Worm (Caenorhabditis elegans) whole organism, L4 larva: ENCODE measurements around the gene srsx-3.

Source experiments
- F44E2.7 ChIP-seq: fragments of 200-800 bp; sonication (Bioruptor generic); IDR thresholded peaks from 2 replicates; pipeline ENCODE4 v2.1.2; 2022; ENCODE audit warnings: missing genetic modification characterization, missing compliant biosample characterization
- R02D3.7 ChIP-seq: fragments of 150-350 bp; sonication (generic microtip); optimal IDR thresholded peaks from 3 replicates; lab custom pipeline; 2014; ENCODE audit warnings: missing biosample characterization, missing genetic modification characterization
- T20F7.1 ChIP-seq: fragments of 200-800 bp; sonication (Bioruptor generic); optimal IDR thresholded peaks from 2 replicates; lab custom pipeline; 2018; ENCODE audit warnings: mild to moderate bottlenecking, missing genetic modification characterization, missing compliant biosample characterization
- attf-4 ChIP-seq: sonication (generic microtip); optimal IDR thresholded peaks from 3 replicates; lab custom pipeline; 2017; ENCODE audit warnings: missing biosample characterization, missing genetic modification characterization
- daf-12 ChIP-seq: fragments of 150-350 bp; optimal IDR thresholded peaks from 2 replicates; lab custom pipeline; 2014; ENCODE audit warnings: missing biosample characterization, missing genetic modification reagents, missing genetic modification characterization
- dpl-1 ChIP-seq: fragments of 150-350 bp; optimal IDR thresholded peaks from 2 replicates; lab custom pipeline; 2014; ENCODE audit warnings: missing biosample characterization, missing genetic modification reagents, missing genetic modification characterization
- lin-15B ChIP-seq: fragments of 150-350 bp; sonication (generic microtip); optimal IDR thresholded peaks from 3 replicates; lab custom pipeline; 2014; ENCODE audit warnings: missing biosample characterization, missing genetic modification characterization
- lin-39 ChIP-seq: fragments of 150-350 bp; optimal IDR thresholded peaks from 2 replicates; lab custom pipeline; 2014; ENCODE audit warnings: missing biosample characterization, missing genetic modification reagents, missing genetic modification characterization
- skn-1 ChIP-seq: fragments of 150-350 bp; optimal IDR thresholded peaks from 2 replicates; lab custom pipeline; 2014; ENCODE audit warnings: missing biosample characterization, missing genetic modification characterization
- spr-1 ChIP-seq: sonication (generic microtip); optimal IDR thresholded peaks from 2 replicates; lab custom pipeline; 2016; ENCODE audit warnings: mild to moderate bottlenecking, missing genetic modification characterization, missing compliant biosample characterization
- unc-62 ChIP-seq, 3 experiments: fragments of 150-350 bp in 1 of 3; sonication (generic microtip); optimal IDR thresholded peaks in 2 of 3; peaks in 1 of 3; 1 replicate in 1 of 3; 2 replicates in 2 of 3; lab custom pipeline; 2014 to 2017; ENCODE audit warnings: missing biosample characterization in 3 of 3, missing genetic modification characterization in 3 of 3, missing genetic modification reagents in 3 of 3, missing genotype in 1 of 3
- zag-1 ChIP-seq: fragments of 150-350 bp; optimal IDR thresholded peaks from 2 replicates; lab custom pipeline; 2014; ENCODE audit warnings: missing biosample characterization, missing genetic modification characterization

ce11 chrV:7956218-7956617 lies 19.2 kb upstream of the srsx-3 start, which contains the start of gene pals-34:
- TF ChIP-seq lin-39 (tag; lab: Kevin White, UChicago): no peak
- TF ChIP-seq lin-15B (tag; lab: Kevin White, UChicago): no peak
- TF ChIP-seq daf-12 (tag; lab: Kevin White, UChicago): no peak
- no peak for TF ChIP-seq spr-1
- no peak for TF ChIP-seq F44E2.7 (GFP tag; lab: Robert Waterston, UW)
- no peak for TF ChIP-seq unc-62 (GFP tag; optimal IDR thresholded peaks at IDR 0.05 in 1 of 2; lab: Kevin White, UChicago)
- TF ChIP-seq unc-62 (tag; optimal IDR thresholded peaks at IDR 0.05; lab: Kevin White, UChicago): no peak
- no peak for TF ChIP-seq R02D3.7 (tag; lab: Kevin White, UChicago)
- no peak for TF ChIP-seq zag-1 (tag; lab: Kevin White, UChicago)
- no peak for TF ChIP-seq T20F7.1 (GFP tag; lab: Kevin White, UChicago)
- TF ChIP-seq dpl-1 (GFP tag; lab: Kevin White, UChicago): no peak
- no peak for TF ChIP-seq attf-4 (tag; lab: Kevin White, UChicago)
- no peak for TF ChIP-seq skn-1 (tag; lab: Kevin White, UChicago)
